Worm (Caenorhabditis elegans) whole organism, L2 larva: Measurements from ENCODE around the gene bcs-1.

Experiments used
- F13H6.1 ChIP-seq: sonication (generic microtip); optimal IDR thresholded peaks from 2 replicates; lab custom pipeline; 2016; ENCODE audit warnings: missing genetic modification characterization, missing compliant biosample characterization
- elt-3 ChIP-seq: sonication (generic microtip); optimal IDR thresholded peaks from 2 replicates; lab custom pipeline; 2017; ENCODE audit warnings: missing biosample characterization, missing genetic modification characterization
- nhr-6 ChIP-seq: fragments of 150-350 bp; optimal IDR thresholded peaks from 2 replicates; lab custom pipeline; 2014; ENCODE audit warnings: missing biosample characterization, missing genetic modification characterization

DNA sequence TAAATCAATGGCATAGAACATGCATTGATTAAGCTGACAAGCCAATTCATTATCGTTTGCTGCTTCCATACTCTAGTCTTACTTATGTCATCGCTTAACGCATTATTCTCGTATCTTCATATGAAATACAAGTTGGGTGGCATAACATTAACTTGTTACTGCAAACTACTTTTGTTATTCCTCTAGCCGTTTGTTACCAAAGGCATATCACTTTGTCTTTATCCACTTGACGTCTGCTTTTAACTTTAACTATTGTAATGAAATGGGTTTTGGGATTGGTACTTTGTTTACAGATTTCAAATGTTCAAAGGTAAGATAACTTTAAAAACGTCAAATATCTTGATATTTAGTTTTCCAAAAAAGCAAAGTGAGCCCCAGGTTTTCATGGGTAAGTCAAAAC, 34.8 kb upstream of the bcs-1 start, which contains the start of gene W01C9.2:
- TF ChIP-seq F13H6.1 (no peak), nhr-6 (tag; lab: Kevin White, UChicago) (no peak), elt-3 (no peak)
